Fruit fly (Drosophila melanogaster) Kc167 (cell line): ENCODE measurements around the gene TwdlM.

Experiments used
- Myc ChIP-seq: fragments of >200 bp; optimal IDR thresholded peaks from 2 replicates; lab custom pipeline; 2017; ENCODE audit warnings: missing external identifiers
- Sin3A ChIP-seq: fragments of >200 bp; optimal IDR thresholded peaks from 2 replicates; lab custom pipeline; 2018; ENCODE audit warnings: missing external identifiers

- TF ChIP-seq Myc (lab: Kevin White, UChicago) (no peak), Sin3A (lab: Kevin White, UChicago) (no peak)
Measured at dm6 chr3R:26633010-26633409, 14.1 kb downstream of the TwdlM start.
